Worm (Caenorhabditis elegans): Measurements from ENCODE around the gene ddr-2.

DNA sequence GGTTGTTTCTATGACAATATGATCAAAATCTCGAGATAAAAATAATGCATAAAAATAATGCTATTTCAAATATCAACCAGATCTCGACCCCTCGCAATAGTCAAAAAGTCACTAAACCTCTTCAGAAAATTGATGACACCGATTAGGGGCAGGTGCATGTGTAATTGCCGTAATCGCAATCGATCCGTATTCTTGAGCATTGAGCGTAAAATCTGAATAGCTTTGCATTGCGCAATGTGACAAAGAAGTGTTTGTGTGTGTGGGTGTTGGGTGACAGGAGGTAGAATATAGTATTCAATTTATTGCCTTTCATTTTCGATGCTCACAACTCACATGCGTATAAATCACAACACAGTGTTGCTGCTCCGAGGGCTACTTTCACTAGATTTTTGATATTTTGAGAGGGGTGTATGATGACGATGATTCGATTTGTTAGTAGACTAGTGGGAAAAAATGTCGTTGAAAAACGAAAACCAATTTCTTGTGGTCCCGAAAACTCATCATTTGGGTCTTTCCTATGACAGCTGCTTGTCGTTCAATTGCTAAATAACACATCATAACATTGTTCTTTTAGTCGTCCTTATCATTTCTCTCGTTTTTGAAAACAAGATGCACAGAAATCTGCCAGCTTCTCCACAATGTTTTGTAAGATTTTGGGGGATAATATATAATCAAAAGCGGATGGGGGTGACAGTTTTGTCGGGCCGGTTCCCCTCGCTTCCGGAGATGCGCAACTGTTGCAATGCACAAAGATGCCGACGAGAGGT lies 960 bp downstream of the ddr-2 start:
- TF ChIP-seq elt-3 (tag; optimal IDR thresholded peaks at IDR 0.05) = no peak
- no peak for TF ChIP-seq snpc-4 (tag; optimal IDR thresholded peaks at IDR 0.05)
- no peak for TF ChIP-seq unc-62 (GFP tag; optimal IDR thresholded peaks at IDR 0.05)
- no peak for TF ChIP-seq ham-2 (GFP tag; optimal IDR thresholded peaks at IDR 0.05)
- TF ChIP-seq pha-4 (tag; optimal IDR thresholded peaks at IDR 0.05) = no peak
- no peak for TF ChIP-seq sem-2 (GFP tag; optimal IDR thresholded peaks at IDR 0.05)
- TF ChIP-seq ces-1 (GFP tag; optimal IDR thresholded peaks at IDR 0.05) = peak; percentile 44
- no peak for TF ChIP-seq cnd-1 (tag; optimal IDR thresholded peaks at IDR 0.05)
- TF ChIP-seq unc-120 (tag; optimal IDR thresholded peaks at IDR 0.05; ENCODE audit: poor library complexity, severe bottlenecking) = no peak
- TF ChIP-seq nhr-28 (tag; optimal IDR thresholded peaks at IDR 0.05) = no peak
- TF ChIP-seq M03D4.4 (tag; optimal IDR thresholded peaks at IDR 0.05) = no peak
- TF ChIP-seq lsy-2 (tag; optimal IDR thresholded peaks at IDR 0.05) = no peak
- no peak for TF ChIP-seq ztf-11 (tag; optimal IDR thresholded peaks at IDR 0.05)
